Worm (Caenorhabditis elegans): ENCODE results near the gene lido-10.
A peak's percentile ranks its signal among the peaks of the same experiment; 100 is the strongest.

lido-10 gene

ce11 chrII:3038453-3038909 lies 36.2 kb downstream of the lido-10 start, which contains the start of the genes B0454.26 and B0454.5:
TSS of gene B0454.26 (minus strand) at chrII:3038553.
TSS of gene B0454.5 (plus strand) at chrII:3038859.
- no peak for TF ChIP-seq zag-1 (tag; optimal IDR thresholded peaks at IDR 0.05)
- TF ChIP-seq dmd-8 (GFP tag; IDR thresholded peaks at IDR 0.05), result no peak
- no peak for TF ChIP-seq zip-11 (GFP tag; IDR thresholded peaks at IDR 0.05)
- TF ChIP-seq daf-8 (GFP tag; IDR thresholded peaks at IDR 0.05), result no peak
- no peak for TF ChIP-seq ctbp-1 (GFP tag; IDR thresholded peaks at IDR 0.05)
- TF ChIP-seq Y75B8A.6 (GFP tag; IDR thresholded peaks at IDR 0.05), result no peak
- TF ChIP-seq lin-29 (GFP tag; IDR thresholded peaks at IDR 0.05), result no peak
- TF ChIP-seq ama-1 (optimal IDR thresholded peaks at IDR 0.05), result no peak
- no peak for TF ChIP-seq dpl-1 (GFP tag; optimal IDR thresholded peaks at IDR 0.05)
- TF ChIP-seq nhr-76 (tag; optimal IDR thresholded peaks at IDR 0.05), result no peak
- no peak for TF ChIP-seq ZK337.2 (GFP tag; IDR thresholded peaks at IDR 0.05)
- no peak for TF ChIP-seq vab-7 (GFP tag; IDR thresholded peaks at IDR 0.05)

- TF ChIP-seq ztf-11 (tag; optimal IDR thresholded peaks at IDR 0.05), result no peak
- TF ChIP-seq F26F4.8 (GFP tag; conservative IDR thresholded peaks at IDR 0.05), result no peak
- TF ChIP-seq zfp-3 (GFP tag; conservative IDR thresholded peaks at IDR 0.05), result no peak
- no peak for TF ChIP-seq F37D6.2 (tag; optimal IDR thresholded peaks at IDR 0.05)
- no peak for TF ChIP-seq tra-1 (GFP tag; IDR thresholded peaks at IDR 0.05)
- no peak for TF ChIP-seq T26A8.4 (GFP tag; IDR thresholded peaks at IDR 0.05)
- TF ChIP-seq dve-1 (tag; optimal IDR thresholded peaks at IDR 0.05; ENCODE audit: insufficient read depth), result no peak
- no peak for TF ChIP-seq zfp-2 (tag; optimal IDR thresholded peaks at IDR 0.05)
These were observed 41.0 kb downstream of the lido-10 start, which contains the start of gene B0454.8 for ce11 chrII:3043358-3043757. TSS of gene B0454.8 (minus strand) at chrII:3043458.

- TF ChIP-seq hlh-11 (tag; optimal IDR thresholded peaks at IDR 0.05) (no peak), daf-19 (GFP tag; conservative IDR thresholded peaks at IDR 0.05) (no peak), unc-62 (GFP tag; optimal IDR thresholded peaks at IDR 0.05 in 1 of 2) (peak in 1 of 2 experiments; percentile 13), unc-62 (tag; optimal IDR thresholded peaks at IDR 0.05) (no peak)
These were observed 41.7 kb downstream of the lido-10 start, which contains the start of gene sri-29 for ce11 chrII:3044023-3044422. TSS of gene sri-29 (plus strand) at chrII:3044323.

ce11 chrII:3045422-3045821 lies 43.1 kb downstream of the lido-10 start:
- TF ChIP-seq ceh-28 (tag; optimal IDR thresholded peaks at IDR 0.05) (no peak), hif-1 (tag; optimal IDR thresholded peaks at IDR 0.05) (no peak), mdl-1 (tag; optimal IDR thresholded peaks at IDR 0.05) (no peak), nhr-41 (GFP tag; IDR thresholded peaks at IDR 0.05) (no peak), R02D3.7 (tag; optimal IDR thresholded peaks at IDR 0.05) (no peak), attf-4 (tag; optimal IDR thresholded peaks at IDR 0.05) (no peak), snpc-4 (tag; optimal IDR thresholded peaks at IDR 0.05) (no peak), nhr-48 (tag; optimal IDR thresholded peaks at IDR 0.05) (no peak), fos-1 (tag; optimal IDR thresholded peaks at IDR 0.05) (no peak), jun-1 (tag; optimal IDR thresholded peaks at IDR 0.05) (no peak), hlh-30 (tag; optimal IDR thresholded peaks at IDR 0.05; ENCODE audit: insufficient read depth) (no peak), dve-1 (tag; optimal IDR thresholded peaks at IDR 0.05; ENCODE audit: insufficient read depth) (no peak), egl-43 (GFP tag; IDR thresholded peaks at IDR 0.05) (peak; percentile 25; the same call in 1 of the 2 replicates), zag-1 (tag; optimal IDR thresholded peaks at IDR 0.05) (no peak), set-16 (GFP tag; IDR thresholded peaks at IDR 0.05) (peak; percentile 84)
